Worm (Caenorhabditis elegans) whole organism, early embryonic: ENCODE results near the gene F23F12.3.

Experiments used
- B0310.2 ChIP-seq: sonication (generic microtip); optimal IDR thresholded peaks from 2 replicates; lab custom pipeline; 2016; ENCODE audit warnings: mild to moderate bottlenecking, missing genetic modification characterization, missing compliant biosample characterization
- F13C5.2 ChIP-seq: sonication (generic microtip); optimal IDR thresholded peaks from 2 replicates; lab custom pipeline; 2017; ENCODE audit warnings: mild to moderate bottlenecking, missing genetic modification characterization, inconsistent platforms, missing compliant biosample characterization
- ama-1 ChIP-seq: fragments of 150-350 bp; optimal IDR thresholded peaks from 2 replicates; lab custom pipeline; 2014
- ets-7 ChIP-seq: sonication (generic microtip); optimal IDR thresholded peaks from 2 replicates; lab custom pipeline; 2016; ENCODE audit warnings: missing genotype, missing genetic modification characterization, missing compliant biosample characterization
- flt-1 ChIP-seq: fragments of 200-800 bp; sonication (Bioruptor generic); IDR thresholded peaks from 2 replicates; pipeline ENCODE4 v1.3.6; 2022; ENCODE audit warnings: missing genetic modification characterization, missing compliant biosample characterization
- hmg-4 ChIP-seq: fragments of 200-800 bp; sonication (Bioruptor generic); optimal IDR thresholded peaks from 2 replicates; lab custom pipeline; 2018; ENCODE audit warnings: mild to moderate bottlenecking, missing genetic modification characterization, missing compliant biosample characterization
- hnd-1 ChIP-seq: sonication (generic microtip); optimal IDR thresholded peaks from 2 replicates; lab custom pipeline; 2016; ENCODE audit warnings: missing genetic modification characterization, missing compliant biosample characterization
- scrt-1 ChIP-seq: fragments of 200-800 bp; sonication (Bioruptor generic); IDR thresholded peaks from 2 replicates; pipeline ENCODE4 v1.3.6; 2022; ENCODE audit warnings: missing genetic modification characterization, missing compliant biosample characterization
- tbx-11 ChIP-seq: fragments of 200-800 bp; sonication (Bioruptor generic); IDR thresholded peaks from 2 replicates; pipeline ENCODE4 v1.3.6; 2022; ENCODE audit warnings: missing genetic modification characterization, missing compliant biosample characterization
- tbx-37 ChIP-seq: fragments of 200-800 bp; sonication (Bioruptor generic); conservative IDR thresholded peaks from 2 replicates; pipeline ENCODE4 v1.3.6; 2022; ENCODE audit warnings: missing genetic modification reagents, missing genetic modification characterization, missing compliant biosample characterization

DNA sequence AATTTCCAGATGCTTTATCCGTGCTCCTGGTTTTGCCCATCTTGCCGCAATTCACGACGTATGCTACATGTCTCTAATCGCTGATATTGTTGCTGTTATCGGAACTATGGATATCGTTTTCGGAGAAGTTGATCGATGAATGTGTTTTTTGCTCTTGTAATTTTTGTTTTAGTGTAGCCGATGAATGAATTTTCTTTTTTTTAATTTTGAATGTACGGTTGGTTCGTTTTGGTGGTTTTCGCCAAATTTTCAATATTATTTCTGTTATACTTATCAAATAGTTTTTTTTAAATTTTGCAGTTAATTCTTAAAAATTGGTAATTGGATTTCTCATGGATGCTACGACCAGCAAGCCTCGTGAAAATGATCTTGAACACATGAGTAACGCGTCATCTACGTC is 33.3 kb upstream of the F23F12.3 start, which contains the start of gene T26A5.2:
- TF ChIP-seq tbx-37 (GFP tag; lab: Robert Waterston, UW) (no peak), B0310.2 (tag; lab: Kevin White, UChicago) (no peak), flt-1 (GFP tag; lab: Robert Waterston, UW) (no peak), F13C5.2 (tag; lab: Kevin White, UChicago) (no peak), ets-7 (tag; lab: Kevin White, UChicago) (no peak), ama-1 (lab: Kevin White, UChicago) (no peak), scrt-1 (GFP tag; lab: Robert Waterston, UW) (no peak), tbx-11 (GFP tag; lab: Robert Waterston, UW) (no peak), hnd-1 (tag; lab: Kevin White, UChicago) (no peak), hmg-4 (GFP tag; lab: Kevin White, UChicago) (no peak)
